Worm (Caenorhabditis elegans) whole organism, L4 larva: ENCODE measurements around the gene C35A5.11.

Experiments used
- F10B5.3 ChIP-seq: sonication (generic microtip); optimal IDR thresholded peaks from 2 replicates; lab custom pipeline; 2016; ENCODE audit warnings: mild to moderate bottlenecking, missing genetic modification characterization, missing compliant biosample characterization
- F37D6.2 ChIP-seq: sonication (generic microtip); optimal IDR thresholded peaks from 2 replicates; lab custom pipeline; 2016; ENCODE audit warnings: mild to moderate bottlenecking, missing genetic modification characterization, missing compliant biosample characterization
- F44E2.7 ChIP-seq: fragments of 200-800 bp; sonication (Bioruptor generic); IDR thresholded peaks from 2 replicates; pipeline ENCODE4 v2.1.2; 2022; ENCODE audit warnings: missing genetic modification characterization, missing compliant biosample characterization
- Y105C5A.15 ChIP-seq: fragments of 200-800 bp; sonication (Bioruptor generic); IDR thresholded peaks from 2 replicates; pipeline ENCODE4 v1.3.6; 2022; ENCODE audit warnings: missing genetic modification characterization, missing compliant biosample characterization
- Y48G9A.11 ChIP-seq: fragments of 200-800 bp; sonication (Bioruptor generic); IDR thresholded peaks from 2 replicates; pipeline ENCODE4 v1.3.6; 2022; ENCODE audit warnings: missing genetic modification reagents, missing genetic modification characterization, missing compliant biosample characterization
- ZK337.2 ChIP-seq: fragments of 200-800 bp; sonication (Bioruptor generic); IDR thresholded peaks from 2 replicates; pipeline ENCODE4 v1.3.6; 2022; ENCODE audit warnings: missing genetic modification reagents, missing genetic modification characterization, missing compliant biosample characterization
- attf-4 ChIP-seq: sonication (generic microtip); optimal IDR thresholded peaks from 3 replicates; lab custom pipeline; 2017; ENCODE audit warnings: missing biosample characterization, missing genetic modification characterization
- ceh-20 ChIP-seq: fragments of 200-800 bp; sonication (Bioruptor generic); IDR thresholded peaks from 2 replicates; pipeline ENCODE4 v1.3.6; 2022; ENCODE audit warnings: missing genetic modification reagents, missing genetic modification characterization, missing compliant biosample characterization
- ceh-82 ChIP-seq: sonication (generic microtip); optimal IDR thresholded peaks from 2 replicates; lab custom pipeline; 2017; ENCODE audit warnings: missing biosample characterization, missing genetic modification characterization
- cey-2 ChIP-seq: sonication (generic microtip); optimal IDR thresholded peaks from 3 replicates; lab custom pipeline; 2017; ENCODE audit warnings: missing genetic modification characterization, mild to moderate bottlenecking, missing compliant biosample characterization, antibody characterized with exemption, borderline replicate concordance; ENCODE audit not compliant: insufficient read depth
- daf-19 ChIP-seq: fragments of 200-800 bp; sonication (Bioruptor generic); conservative IDR thresholded peaks from 2 replicates; pipeline ENCODE4 v1.3.6; 2022; ENCODE audit warnings: missing genetic modification characterization, missing compliant biosample characterization
- dve-1 ChIP-seq: sonication (generic microtip); optimal IDR thresholded peaks from 2 replicates; lab custom pipeline; 2017; ENCODE audit warnings: antibody characterized with exemption, mild to moderate bottlenecking, missing genetic modification characterization, missing compliant biosample characterization; ENCODE audit not compliant: insufficient read depth
- egl-43 ChIP-seq: fragments of 200-800 bp; sonication (Bioruptor generic); IDR thresholded peaks from 2 replicates; pipeline ENCODE4 v1.3.6; 2022; ENCODE audit warnings: missing genetic modification reagents, missing genetic modification characterization, missing compliant biosample characterization
- fkh-10 ChIP-seq: fragments of 150-350 bp; optimal IDR thresholded peaks from 2 replicates; lab custom pipeline; 2014; ENCODE audit warnings: missing biosample characterization, missing genetic modification reagents, missing genetic modification characterization
- gei-8 ChIP-seq: fragments of 200-800 bp; sonication (Bioruptor generic); optimal IDR thresholded peaks from 2 replicates; lab custom pipeline; 2018; ENCODE audit warnings: mild to moderate bottlenecking, missing genetic modification characterization, missing compliant biosample characterization
- hif-1 ChIP-seq, 2 experiments: sonication (generic microtip); optimal IDR thresholded peaks; 2 replicates each; lab custom pipeline; 2016 to 2017; ENCODE audit warnings: missing compliant biosample characterization in 2 of 2, missing genetic modification characterization in 2 of 2, missing genetic modification reagents in 2 of 2, missing genotype in 2 of 2, mild to moderate bottlenecking in 1 of 2
- hlh-30 ChIP-seq: sonication (generic microtip); optimal IDR thresholded peaks from 2 replicates; lab custom pipeline; 2017; ENCODE audit warnings: antibody characterized with exemption, mild to moderate bottlenecking, missing genetic modification characterization, missing compliant biosample characterization; ENCODE audit not compliant: insufficient read depth
- jun-1 ChIP-seq: fragments of 150-350 bp; optimal IDR thresholded peaks from 2 replicates; lab custom pipeline; 2014; ENCODE audit warnings: missing biosample characterization, missing genetic modification reagents, missing genetic modification characterization
- lim-7 ChIP-seq: fragments of 200-800 bp; sonication (Bioruptor generic); IDR thresholded peaks from 2 replicates; pipeline ENCODE4 v1.3.6; 2022; ENCODE audit warnings: missing genetic modification characterization, missing compliant biosample characterization
- lin-29 ChIP-seq: fragments of 200-800 bp; sonication (Bioruptor generic); IDR thresholded peaks from 2 replicates; pipeline ENCODE4 v1.3.6; 2022; ENCODE audit warnings: missing genetic modification reagents, missing genetic modification characterization, missing compliant biosample characterization
- madf-9 ChIP-seq: fragments of 200-800 bp; sonication (Bioruptor generic); conservative IDR thresholded peaks from 2 replicates; pipeline ENCODE4 v1.3.6; 2022; ENCODE audit warnings: missing genetic modification reagents, missing genetic modification characterization, missing compliant biosample characterization
- mes-2 ChIP-seq: sonication (generic microtip); optimal IDR thresholded peaks from 2 replicates; lab custom pipeline; 2016; ENCODE audit warnings: missing genotype, mild to moderate bottlenecking, missing genetic modification characterization, missing compliant biosample characterization; ENCODE audit not compliant: poor library complexity, severe bottlenecking
- mxl-2 ChIP-seq: fragments of 200-800 bp; sonication (Bioruptor generic); conservative IDR thresholded peaks from 2 replicates; pipeline ENCODE4 v1.3.6; 2022; ENCODE audit warnings: missing genetic modification reagents, missing genetic modification characterization, missing compliant biosample characterization
- nhr-10 ChIP-seq: fragments of 150-350 bp; optimal IDR thresholded peaks from 2 replicates; lab custom pipeline; 2014; ENCODE audit warnings: missing biosample characterization, missing genetic modification characterization
- nhr-102 ChIP-seq: sonication (generic microtip); optimal IDR thresholded peaks from 2 replicates; lab custom pipeline; 2016; ENCODE audit warnings: mild to moderate bottlenecking, missing genetic modification characterization, moderate library complexity, missing compliant biosample characterization
- nhr-111 ChIP-seq: fragments of 200-800 bp; sonication (Bioruptor generic); optimal IDR thresholded peaks from 2 replicates; lab custom pipeline; 2018; ENCODE audit warnings: mild to moderate bottlenecking, missing genetic modification characterization, missing compliant biosample characterization
- nhr-28 ChIP-seq: fragments of 150-350 bp; optimal IDR thresholded peaks from 2 replicates; lab custom pipeline; 2014; ENCODE audit warnings: missing biosample characterization, missing genetic modification characterization
- nhr-76 ChIP-seq: fragments of 150-350 bp; optimal IDR thresholded peaks from 2 replicates; lab custom pipeline; 2014; ENCODE audit warnings: missing biosample characterization, missing genetic modification characterization
- snpc-1.2 ChIP-seq: fragments of 200-800 bp; sonication (Bioruptor generic); IDR thresholded peaks from 2 replicates; pipeline ENCODE4 v1.3.6; 2022; ENCODE audit warnings: missing genetic modification reagents, missing genetic modification characterization, missing compliant biosample characterization
- unc-130 ChIP-seq: sonication (generic microtip); optimal IDR thresholded peaks from 2 replicates; lab custom pipeline; 2016; ENCODE audit warnings: missing genetic modification reagents, missing genetic modification characterization, missing compliant biosample characterization
- unc-62 ChIP-seq, 3 experiments: fragments of 150-350 bp in 1 of 3; sonication (generic microtip); optimal IDR thresholded peaks in 2 of 3; peaks in 1 of 3; 1 replicate in 1 of 3; 2 replicates in 2 of 3; lab custom pipeline; 2014 to 2017; ENCODE audit warnings: missing biosample characterization in 3 of 3, missing genetic modification characterization in 3 of 3, missing genetic modification reagents in 3 of 3, missing genotype in 1 of 3
- vab-7 ChIP-seq: fragments of 200-800 bp; sonication (Bioruptor generic); IDR thresholded peaks from 2 replicates; pipeline ENCODE4 v1.3.6; 2022; ENCODE audit warnings: missing genetic modification reagents, missing genetic modification characterization, missing compliant biosample characterization
- zag-1 ChIP-seq: fragments of 150-350 bp; optimal IDR thresholded peaks from 2 replicates; lab custom pipeline; 2014; ENCODE audit warnings: missing biosample characterization, missing genetic modification characterization
- zfp-2 ChIP-seq: sonication (generic microtip); optimal IDR thresholded peaks from 2 replicates; lab custom pipeline; 2016; ENCODE audit warnings: mild to moderate bottlenecking, missing genetic modification characterization, missing compliant biosample characterization
- zfp-3 ChIP-seq: fragments of 200-800 bp; sonication (Bioruptor generic); conservative IDR thresholded peaks from 2 replicates; pipeline ENCODE4 v1.3.6; 2022; ENCODE audit warnings: missing genetic modification reagents, missing genetic modification characterization, missing compliant biosample characterization
- ztf-11 ChIP-seq: fragments of 150-350 bp; optimal IDR thresholded peaks from 2 replicates; lab custom pipeline; 2014; ENCODE audit warnings: missing biosample characterization, missing genetic modification characterization
- ztf-7 ChIP-seq: fragments of 150-350 bp; optimal IDR thresholded peaks from 2 replicates; lab custom pipeline; 2014; ENCODE audit warnings: missing biosample characterization, missing genetic modification characterization

C35A5.11 gene

DNA sequence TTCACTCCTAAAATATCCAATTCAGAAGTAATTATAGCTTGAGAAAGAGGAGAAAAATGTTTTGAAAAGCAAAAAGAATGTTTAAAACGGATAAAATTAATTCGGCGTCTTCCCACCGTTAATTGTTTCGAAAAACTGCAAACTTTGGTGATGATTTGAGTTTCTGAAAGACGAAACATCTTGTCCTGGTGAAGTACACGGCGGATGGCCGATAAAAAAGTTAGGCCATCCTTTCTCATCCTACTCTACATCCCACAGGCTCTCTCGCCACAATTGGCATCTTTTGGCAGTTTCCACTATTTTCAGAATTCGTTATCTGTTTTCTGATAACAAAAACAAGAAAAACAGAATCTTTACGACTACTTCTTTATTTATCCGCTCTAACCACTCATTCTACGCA lies 23.0 kb upstream of the C35A5.11 start, which contains the start of the genes C35A5.8 and hda-11 (continued):
- TF ChIP-seq fkh-10 = no peak
- 0 out of 2 replicates have a peak, but pooled peaks have one; percentile 27 for TF ChIP-seq mxl-2 (GFP tag; lab: Robert Waterston, UW)
- no peak for TF ChIP-seq F10B5.3
- peak; percentile 98 for TF ChIP-seq mes-2

DNA sequence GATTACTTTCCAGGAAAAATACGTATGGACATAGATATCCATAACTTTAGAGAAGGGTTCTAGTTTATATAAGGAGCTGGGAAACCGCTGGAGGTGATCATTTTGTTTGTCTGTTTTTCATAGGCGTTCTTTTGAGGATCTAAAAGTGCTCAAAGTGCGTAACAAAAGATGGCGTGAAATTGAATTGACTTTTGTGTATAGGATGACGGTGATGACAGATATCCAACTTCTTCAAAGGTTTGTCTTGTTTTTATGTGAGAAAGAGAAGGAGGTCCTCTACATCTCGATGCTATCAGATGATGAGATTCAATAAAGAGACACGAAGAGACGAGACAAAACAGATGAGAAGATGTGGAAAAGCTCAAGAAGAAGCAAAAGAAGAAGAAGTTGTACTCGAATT lies 13.8 kb upstream of the C35A5.11 start:
- no peak for TF ChIP-seq Y105C5A.15 (GFP tag; lab: Robert Waterston, UW)
- peak in 1 of 2 experiments; percentile 96 for TF ChIP-seq unc-62 (GFP tag; optimal IDR thresholded peaks at IDR 0.05 in 1 of 2; lab: Kevin White, UChicago)
- TF ChIP-seq unc-62 (tag; optimal IDR thresholded peaks at IDR 0.05; lab: Kevin White, UChicago) = no peak

DNA sequence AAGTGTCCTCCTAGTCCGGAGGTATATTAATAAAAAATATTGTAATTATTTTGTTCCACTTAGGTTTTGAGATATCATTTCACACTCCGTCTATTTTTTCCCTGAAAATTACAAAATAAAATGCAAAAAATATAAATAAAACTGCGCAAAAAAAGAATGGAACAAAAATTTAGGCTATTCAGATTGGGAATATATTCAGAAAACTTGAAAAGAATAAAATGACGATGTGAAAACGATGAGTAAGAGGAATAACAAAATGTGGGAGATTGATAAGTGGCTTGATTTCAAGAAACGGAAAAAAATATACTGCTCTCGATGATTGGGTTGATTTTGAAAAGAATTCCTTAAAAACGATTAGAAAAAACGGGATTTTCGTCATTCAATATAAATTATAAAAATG lies 11.4 kb upstream of the C35A5.11 start, which contains the start of gene dmsr-8:
TSS of gene dmsr-8 (minus strand) at position 101 of the 400 bp plus-strand sequence.
- TF ChIP-seq ceh-20 (GFP tag; lab: Robert Waterston, UW) (no peak), unc-62 (GFP tag; optimal IDR thresholded peaks at IDR 0.05 in 1 of 2; lab: Kevin White, UChicago) (peak in 1 of 2 experiments; percentile 61), unc-62 (tag; optimal IDR thresholded peaks at IDR 0.05; lab: Kevin White, UChicago) (no peak), zag-1 (tag; lab: Kevin White, UChicago) (no peak), F37D6.2 (no peak), zfp-2 (tag; lab: Kevin White, UChicago) (no peak), Y48G9A.11 (GFP tag; lab: Robert Waterston, UW) (no peak), F44E2.7 (no peak)

DNA sequence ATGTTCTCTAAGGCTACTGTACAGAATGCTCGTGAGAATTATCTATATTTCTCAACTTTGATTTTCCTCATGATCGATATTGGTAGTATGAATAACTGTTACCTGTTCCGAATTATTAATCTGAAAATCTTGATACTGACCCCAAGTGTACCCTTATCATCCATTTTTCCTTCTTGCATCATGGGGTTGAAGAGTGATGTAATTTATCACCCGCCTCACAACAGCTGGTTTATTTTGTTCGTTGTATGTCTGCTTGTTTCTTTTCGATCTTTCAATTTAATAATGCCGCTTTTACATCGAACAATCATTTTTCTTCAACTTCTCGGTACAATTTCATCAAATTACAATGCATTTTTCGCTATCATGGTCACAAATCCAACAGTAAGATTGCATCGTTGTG lies 5.9 kb upstream of the C35A5.11 start, which contains the start of gene C35A5.6:
TSS of gene C35A5.6 (plus strand) at position 283 of the 400 bp plus-strand sequence.
- TF ChIP-seq F37D6.2 = no peak
- peak; percentile 52 for TF ChIP-seq hlh-30
- TF ChIP-seq egl-43 (GFP tag; lab: Robert Waterston, UW) = no peak
- TF ChIP-seq nhr-28 (tag; lab: Kevin White, UChicago) = peak; percentile 16
- no peak for TF ChIP-seq madf-9 (GFP tag; lab: Robert Waterston, UW)
- TF ChIP-seq nhr-76 (tag; lab: Kevin White, UChicago) = no peak
- no peak for TF ChIP-seq lin-29 (GFP tag; lab: Robert Waterston, UW)
- TF ChIP-seq ZK337.2 = no peak
- no peak for TF ChIP-seq dve-1 (tag; lab: Kevin White, UChicago)
- TF ChIP-seq gei-8 = no peak
- TF ChIP-seq ztf-7 = peak; percentile 97
- TF ChIP-seq ceh-82 (tag; lab: Kevin White, UChicago) = no peak
- no peak for TF ChIP-seq unc-130 (GFP tag; lab: Kevin White, UChicago)
- no peak for TF ChIP-seq snpc-1.2 (GFP tag; lab: Robert Waterston, UW)
- no peak for TF ChIP-seq zfp-2 (tag; lab: Kevin White, UChicago)

DNA sequence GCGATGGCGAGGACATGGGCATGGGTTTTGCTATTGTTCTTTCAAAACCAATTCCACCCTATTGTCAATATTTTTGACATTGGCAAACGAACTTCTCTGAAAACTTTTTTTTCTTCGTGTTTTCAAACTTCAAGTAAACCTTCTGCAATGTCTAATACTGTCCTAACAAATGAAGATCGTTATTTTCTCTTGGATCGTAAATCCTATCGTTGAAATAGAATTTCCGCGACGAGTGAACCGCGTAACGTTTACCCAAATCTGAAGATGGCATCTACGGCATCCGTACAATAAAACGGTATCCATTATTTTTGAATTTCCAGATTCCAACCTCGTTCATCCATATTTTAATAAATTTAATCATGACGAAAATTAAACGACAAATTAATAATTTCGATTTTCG lies 2.6 kb upstream of the C35A5.11 start, which contains the start of gene C35A5.5:
TSS of gene C35A5.5 (plus strand) at position 301 of the 400 bp plus-strand sequence.
- TF ChIP-seq ztf-11 = no peak
- TF ChIP-seq hif-1 (tag; optimal IDR thresholded peaks at IDR 0.05; lab: Kevin White, UChicago) = no peak

DNA sequence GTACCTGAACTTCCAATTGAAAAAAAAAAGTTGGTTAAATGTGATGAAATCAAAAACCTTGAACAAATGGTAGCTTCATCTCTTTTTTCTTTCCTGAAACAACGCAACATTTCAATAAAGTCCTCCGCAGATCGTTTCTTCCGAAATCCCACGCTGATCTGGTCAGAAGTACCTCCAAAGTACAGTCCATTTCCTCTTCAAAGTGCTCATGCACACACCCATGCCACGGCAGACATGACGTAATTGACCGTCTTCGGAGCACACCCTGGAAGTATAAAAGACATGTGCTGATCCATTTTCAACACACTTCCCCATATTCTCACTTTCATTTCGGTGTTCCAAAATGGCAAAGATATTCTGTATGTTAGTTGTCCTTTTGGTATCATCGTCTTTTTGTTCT lies 982 bp upstream of the C35A5.11 start, which contains the start of gene C35A5.10:
TSS of gene C35A5.10 (plus strand) at position 301 of the 400 bp plus-strand sequence.
- TF ChIP-seq jun-1 (no peak), lim-7 (GFP tag; lab: Robert Waterston, UW) (no peak), ceh-82 (tag; lab: Kevin White, UChicago) (no peak), nhr-76 (tag; lab: Kevin White, UChicago) (no peak), zfp-3 (GFP tag; lab: Robert Waterston, UW) (no peak), nhr-102 (tag; lab: Kevin White, UChicago) (no peak), Y48G9A.11 (GFP tag; lab: Robert Waterston, UW) (no peak), attf-4 (tag; lab: Kevin White, UChicago) (no peak), lin-29 (GFP tag; lab: Robert Waterston, UW) (no peak), cey-2 (tag; lab: Kevin White, UChicago) (no peak), vab-7 (GFP tag; lab: Robert Waterston, UW) (no peak), zfp-2 (tag; lab: Kevin White, UChicago) (no peak), mxl-2 (GFP tag; lab: Robert Waterston, UW) (no peak), ztf-11 (no peak), nhr-10 (tag; lab: Kevin White, UChicago) (no peak), unc-62 (GFP tag; optimal IDR thresholded peaks at IDR 0.05 in 1 of 2; lab: Kevin White, UChicago) (no peak), unc-62 (tag; optimal IDR thresholded peaks at IDR 0.05; lab: Kevin White, UChicago) (no peak), nhr-28 (tag; lab: Kevin White, UChicago) (no peak), nhr-111 (GFP tag; lab: Kevin White, UChicago) (no peak), daf-19 (GFP tag; lab: Robert Waterston, UW) (no peak)
